Worm (Caenorhabditis elegans): Measurements from ENCODE around the gene col-72.

The col-72 gene

DNA sequence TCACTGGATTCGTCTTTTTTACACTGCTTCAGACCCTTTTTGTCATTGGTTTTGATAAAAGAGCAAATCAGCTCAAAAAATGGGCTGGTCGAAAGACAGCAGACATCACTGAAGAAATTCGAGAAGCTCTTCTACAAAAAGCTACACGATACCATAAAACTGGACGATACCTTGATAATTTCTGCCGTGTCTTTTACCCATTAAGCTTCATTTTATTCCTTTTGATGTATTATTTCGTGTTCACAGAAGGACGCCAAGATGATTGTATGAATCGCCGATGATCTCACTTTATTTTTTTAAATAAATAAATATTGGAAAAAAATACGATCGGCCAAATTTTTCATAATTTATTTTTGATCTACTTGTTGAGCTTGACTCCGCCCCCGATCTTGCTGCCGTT is 43.1 kb upstream of the col-72 start:
- TF ChIP-seq nhr-2 (tag; optimal IDR thresholded peaks at IDR 0.05) (no peak), lsy-2 (tag; optimal IDR thresholded peaks at IDR 0.05) (no peak), zip-8 (tag; optimal IDR thresholded peaks at IDR 0.05) (no peak), ceh-83 (GFP tag; optimal IDR thresholded peaks at IDR 0.05) (no peak), nhr-28 (tag; optimal IDR thresholded peaks at IDR 0.05) (no peak), tbx-8 (GFP tag; optimal IDR thresholded peaks at IDR 0.05) (no peak), mab-5 (tag; optimal IDR thresholded peaks at IDR 0.05) (no peak), snpc-4 (tag; optimal IDR thresholded peaks at IDR 0.05) (no peak), sptf-1 (tag; optimal IDR thresholded peaks at IDR 0.05) (no peak), drap-1 (GFP tag; optimal IDR thresholded peaks at IDR 0.05) (no peak), lin-32 (GFP tag; optimal IDR thresholded peaks at IDR 0.05) (no peak), M03D4.4 (tag; optimal IDR thresholded peaks at IDR 0.05) (no peak), unc-120 (tag; optimal IDR thresholded peaks at IDR 0.05; ENCODE audit: poor library complexity, severe bottlenecking) (no peak)

DNA sequence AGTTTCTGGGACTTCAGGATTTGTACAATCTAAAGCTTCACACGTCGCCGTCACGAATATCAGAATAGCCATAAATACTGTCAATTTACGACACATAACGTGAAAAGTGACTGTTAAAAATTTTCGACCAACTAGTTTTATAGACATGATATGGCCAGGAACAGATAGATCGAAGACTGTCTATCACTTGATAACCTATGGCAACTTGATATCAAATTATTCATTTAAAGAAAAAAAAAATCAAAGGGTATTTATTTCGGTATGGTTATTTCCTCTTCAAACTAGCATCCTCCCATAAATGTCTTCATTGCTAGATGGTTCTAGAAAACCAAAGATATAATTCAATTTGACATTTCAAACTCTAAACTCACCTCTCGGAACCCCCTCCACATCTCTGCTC is 38.4 kb upstream of the col-72 start, which contains the start of gene W10G11.3:
W10G11.3 (minus strand) TSS at position 101 of the 400 bp plus-strand sequence.
- no peak for TF ChIP-seq ceh-83 (GFP tag; optimal IDR thresholded peaks at IDR 0.05)
- TF ChIP-seq lin-32 (GFP tag; optimal IDR thresholded peaks at IDR 0.05), result no peak
- no peak for TF ChIP-seq nhr-237 (tag; optimal IDR thresholded peaks at IDR 0.05)
- no peak for TF ChIP-seq unc-39 (tag; optimal IDR thresholded peaks at IDR 0.05)
- no peak for TF ChIP-seq ces-1 (GFP tag; optimal IDR thresholded peaks at IDR 0.05)
- TF ChIP-seq M03D4.4 (tag; optimal IDR thresholded peaks at IDR 0.05), result no peak
- no peak for TF ChIP-seq ham-2 (GFP tag; optimal IDR thresholded peaks at IDR 0.05)
- TF ChIP-seq tbx-8 (GFP tag; optimal IDR thresholded peaks at IDR 0.05), result no peak
- TF ChIP-seq lin-13 (tag; optimal IDR thresholded peaks at IDR 0.05), result no peak
- TF ChIP-seq zip-8 (tag; optimal IDR thresholded peaks at IDR 0.05), result no peak
- TF ChIP-seq elt-1 (tag; optimal IDR thresholded peaks at IDR 0.05; ENCODE audit: borderline replicate concordance, insufficient read depth), result no peak
- no peak for TF ChIP-seq blmp-1 (tag; optimal IDR thresholded peaks at IDR 0.05)
- no peak for TF ChIP-seq unc-120 (tag; optimal IDR thresholded peaks at IDR 0.05; ENCODE audit: poor library complexity, severe bottlenecking)
- no peak for TF ChIP-seq elt-3 (tag; optimal IDR thresholded peaks at IDR 0.05)

DNA sequence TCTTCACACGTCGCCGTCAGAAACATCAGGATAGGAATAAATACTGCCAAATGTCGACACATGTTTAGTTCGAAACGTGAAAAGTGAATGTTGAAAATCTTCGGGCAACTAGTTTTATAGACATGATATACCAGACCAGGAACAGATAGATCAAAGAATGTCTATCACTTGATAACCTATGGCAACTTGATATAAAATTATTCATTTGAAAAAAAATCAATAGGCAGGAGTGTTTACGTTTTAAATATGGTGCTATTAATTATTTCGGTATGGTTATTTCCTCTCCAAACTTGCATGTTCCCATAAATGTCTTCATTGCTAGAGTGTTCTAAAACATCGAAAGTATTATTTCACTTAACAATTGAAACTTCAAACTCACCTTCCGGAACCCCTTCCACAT is 37.6 kb upstream of the col-72 start, which contains the start of gene W10G11.2:
W10G11.2 (minus strand) TSS at position 101 of the 400 bp plus-strand sequence.
- TF ChIP-seq flh-1 (GFP tag; optimal IDR thresholded peaks at IDR 0.05) (no peak), blmp-1 (tag; optimal IDR thresholded peaks at IDR 0.05) (no peak), ces-1 (GFP tag; optimal IDR thresholded peaks at IDR 0.05) (no peak), lin-13 (tag; optimal IDR thresholded peaks at IDR 0.05) (no peak), drap-1 (GFP tag; optimal IDR thresholded peaks at IDR 0.05) (no peak), ceh-39 (tag; optimal IDR thresholded peaks at IDR 0.05) (no peak), ham-2 (GFP tag; optimal IDR thresholded peaks at IDR 0.05) (no peak), nhr-76 (tag; optimal IDR thresholded peaks at IDR 0.05) (no peak), hlh-1 (tag; optimal IDR thresholded peaks at IDR 0.05) (no peak), pha-4 (tag; optimal IDR thresholded peaks at IDR 0.05) (no peak), elt-3 (tag; optimal IDR thresholded peaks at IDR 0.05) (no peak), mep-1 (tag; optimal IDR thresholded peaks at IDR 0.05) (no peak), zip-8 (tag; optimal IDR thresholded peaks at IDR 0.05) (no peak), nhr-28 (tag; optimal IDR thresholded peaks at IDR 0.05) (no peak), nhr-2 (tag; optimal IDR thresholded peaks at IDR 0.05) (no peak), lin-32 (GFP tag; optimal IDR thresholded peaks at IDR 0.05) (no peak), M03D4.4 (tag; optimal IDR thresholded peaks at IDR 0.05) (no peak), tbx-8 (GFP tag; optimal IDR thresholded peaks at IDR 0.05) (no peak), mls-2 (tag; optimal IDR thresholded peaks at IDR 0.05) (no peak)

DNA sequence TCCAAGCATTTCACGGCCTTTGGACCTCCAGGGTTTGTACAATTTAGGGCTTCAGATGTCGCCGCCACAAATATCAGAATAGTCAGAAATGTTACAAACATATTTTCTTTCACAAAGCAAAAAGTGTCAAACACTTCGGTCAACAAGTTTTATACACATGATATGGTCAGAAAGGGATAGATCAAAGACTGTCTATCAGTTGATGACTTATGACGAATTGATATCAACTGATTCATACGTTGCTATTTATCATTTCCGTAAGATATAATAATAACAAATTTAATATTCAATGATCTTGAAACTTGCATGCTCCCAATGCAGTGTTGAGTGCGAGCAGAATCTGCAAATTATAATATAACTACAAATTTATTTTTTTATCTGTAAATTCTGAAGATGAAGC is 36.6 kb upstream of the col-72 start, which contains the start of gene W10G11.1:
W10G11.1 (minus strand) TSS at position 101 of the 400 bp plus-strand sequence.
- TF ChIP-seq ceh-83 (GFP tag; optimal IDR thresholded peaks at IDR 0.05) (no peak), mab-5 (tag; optimal IDR thresholded peaks at IDR 0.05) (no peak), cnd-1 (tag; optimal IDR thresholded peaks at IDR 0.05) (no peak), ceh-43 (GFP tag; optimal IDR thresholded peaks at IDR 0.05) (no peak), nhr-12 (tag; optimal IDR thresholded peaks at IDR 0.05) (no peak), M03D4.4 (tag; optimal IDR thresholded peaks at IDR 0.05) (no peak), ham-2 (GFP tag; optimal IDR thresholded peaks at IDR 0.05) (no peak), lsy-2 (tag; optimal IDR thresholded peaks at IDR 0.05) (no peak), mep-1 (tag; optimal IDR thresholded peaks at IDR 0.05) (no peak), tbx-8 (GFP tag; optimal IDR thresholded peaks at IDR 0.05) (no peak), ztf-11 (tag; optimal IDR thresholded peaks at IDR 0.05) (no peak), flh-1 (GFP tag; optimal IDR thresholded peaks at IDR 0.05) (no peak), elt-3 (tag; optimal IDR thresholded peaks at IDR 0.05) (no peak), nhr-76 (tag; optimal IDR thresholded peaks at IDR 0.05) (no peak), unc-120 (tag; optimal IDR thresholded peaks at IDR 0.05; ENCODE audit: poor library complexity, severe bottlenecking) (no peak), hlh-1 (tag; optimal IDR thresholded peaks at IDR 0.05) (no peak), elt-1 (tag; optimal IDR thresholded peaks at IDR 0.05; ENCODE audit: borderline replicate concordance, insufficient read depth) (no peak), ceh-39 (tag; optimal IDR thresholded peaks at IDR 0.05) (no peak), lin-32 (GFP tag; optimal IDR thresholded peaks at IDR 0.05) (no peak)

Data from whole organism, mixed stage, embryonic.